Worm (Caenorhabditis elegans) whole organism, L4 larva: ENCODE results near the gene daf-19.

Experiments used
- D1046.2 ChIP-seq: fragments of 200-800 bp; sonication (Bioruptor generic); IDR thresholded peaks from 2 replicates; pipeline ENCODE4 v1.3.6; 2022; ENCODE audit warnings: missing genetic modification characterization, missing compliant biosample characterization
- F10B5.3 ChIP-seq: sonication (generic microtip); optimal IDR thresholded peaks from 2 replicates; lab custom pipeline; 2016; ENCODE audit warnings: mild to moderate bottlenecking, missing genetic modification characterization, missing compliant biosample characterization
- F37D6.2 ChIP-seq: sonication (generic microtip); optimal IDR thresholded peaks from 2 replicates; lab custom pipeline; 2016; ENCODE audit warnings: mild to moderate bottlenecking, missing genetic modification characterization, missing compliant biosample characterization
- F44E2.7 ChIP-seq: fragments of 200-800 bp; sonication (Bioruptor generic); IDR thresholded peaks from 2 replicates; pipeline ENCODE4 v2.1.2; 2022; ENCODE audit warnings: missing genetic modification characterization, missing compliant biosample characterization
- Y105C5A.15 ChIP-seq: fragments of 200-800 bp; sonication (Bioruptor generic); IDR thresholded peaks from 2 replicates; pipeline ENCODE4 v1.3.6; 2022; ENCODE audit warnings: missing genetic modification characterization, missing compliant biosample characterization
- ZK337.2 ChIP-seq: fragments of 200-800 bp; sonication (Bioruptor generic); IDR thresholded peaks from 2 replicates; pipeline ENCODE4 v1.3.6; 2022; ENCODE audit warnings: missing genetic modification reagents, missing genetic modification characterization, missing compliant biosample characterization
- ZK546.5 ChIP-seq, 2 experiments: sonication (generic microtip); optimal IDR thresholded peaks; 2 replicates each; lab custom pipeline; 2017; ENCODE audit warnings: missing biosample characterization in 2 of 2, missing genetic modification characterization in 2 of 2
- aly-2 ChIP-seq: sonication (generic microtip); optimal IDR thresholded peaks from 2 replicates; lab custom pipeline; 2018; ENCODE audit warnings: missing biosample characterization, missing genetic modification characterization
- arid-1 ChIP-seq: fragments of 200-800 bp; sonication (Bioruptor generic); conservative IDR thresholded peaks from 2 replicates; pipeline ENCODE4 v1.3.6; 2022; ENCODE audit warnings: missing genetic modification reagents, missing genetic modification characterization, missing compliant biosample characterization
- ceh-20 ChIP-seq: fragments of 200-800 bp; sonication (Bioruptor generic); IDR thresholded peaks from 2 replicates; pipeline ENCODE4 v1.3.6; 2022; ENCODE audit warnings: missing genetic modification reagents, missing genetic modification characterization, missing compliant biosample characterization
- ceh-62 ChIP-seq: sonication (generic microtip); optimal IDR thresholded peaks from 2 replicates; lab custom pipeline; 2017; ENCODE audit warnings: missing biosample characterization, missing genetic modification characterization
- ceh-82 ChIP-seq: sonication (generic microtip); optimal IDR thresholded peaks from 2 replicates; lab custom pipeline; 2017; ENCODE audit warnings: missing biosample characterization, missing genetic modification characterization
- cey-2 ChIP-seq: sonication (generic microtip); optimal IDR thresholded peaks from 3 replicates; lab custom pipeline; 2017; ENCODE audit warnings: missing genetic modification characterization, mild to moderate bottlenecking, missing compliant biosample characterization, antibody characterized with exemption, borderline replicate concordance; ENCODE audit not compliant: insufficient read depth
- ctbp-1 ChIP-seq: fragments of 200-800 bp; sonication (Bioruptor generic); IDR thresholded peaks from 2 replicates; pipeline ENCODE4 v1.3.6; 2022; ENCODE audit warnings: missing genetic modification reagents, missing genetic modification characterization, missing compliant biosample characterization
- daf-12 ChIP-seq: fragments of 150-350 bp; optimal IDR thresholded peaks from 2 replicates; lab custom pipeline; 2014; ENCODE audit warnings: missing biosample characterization, missing genetic modification reagents, missing genetic modification characterization
- daf-16 ChIP-seq, 3 experiments: sonication (generic microtip); optimal IDR thresholded peaks; 2 replicates each; lab custom pipeline; 2016 to 2017; ENCODE audit warnings: missing genetic modification characterization in 3 of 3, missing genetic modification reagents in 3 of 3, mild to moderate bottlenecking in 2 of 3, missing compliant biosample characterization in 2 of 3, missing biosample characterization in 1 of 3, moderate library complexity in 1 of 3
- daf-19 ChIP-seq: fragments of 200-800 bp; sonication (Bioruptor generic); conservative IDR thresholded peaks from 2 replicates; pipeline ENCODE4 v1.3.6; 2022; ENCODE audit warnings: missing genetic modification characterization, missing compliant biosample characterization
- dmd-6 ChIP-seq: fragments of 200-800 bp; sonication (Bioruptor generic); IDR thresholded peaks from 2 replicates; pipeline ENCODE4 v1.3.6; 2022; ENCODE audit warnings: missing genetic modification reagents, missing genetic modification characterization, missing compliant biosample characterization
- dmd-8 ChIP-seq: fragments of 200-800 bp; sonication (Bioruptor generic); IDR thresholded peaks from 2 replicates; pipeline ENCODE4 v1.3.6; 2022; ENCODE audit warnings: missing genetic modification characterization, missing compliant biosample characterization
- dpl-1 ChIP-seq: fragments of 150-350 bp; optimal IDR thresholded peaks from 2 replicates; lab custom pipeline; 2014; ENCODE audit warnings: missing biosample characterization, missing genetic modification reagents, missing genetic modification characterization
- egl-43 ChIP-seq: fragments of 200-800 bp; sonication (Bioruptor generic); IDR thresholded peaks from 2 replicates; pipeline ENCODE4 v1.3.6; 2022; ENCODE audit warnings: missing genetic modification reagents, missing genetic modification characterization, missing compliant biosample characterization
- fos-1 ChIP-seq: fragments of 150-350 bp; optimal IDR thresholded peaks from 2 replicates; lab custom pipeline; 2014; ENCODE audit warnings: missing biosample characterization, missing genetic modification characterization
- gei-8 ChIP-seq: fragments of 200-800 bp; sonication (Bioruptor generic); optimal IDR thresholded peaks from 2 replicates; lab custom pipeline; 2018; ENCODE audit warnings: mild to moderate bottlenecking, missing genetic modification characterization, missing compliant biosample characterization
- hif-1 ChIP-seq, 2 experiments: sonication (generic microtip); optimal IDR thresholded peaks; 2 replicates each; lab custom pipeline; 2016 to 2017; ENCODE audit warnings: missing compliant biosample characterization in 2 of 2, missing genetic modification characterization in 2 of 2, missing genetic modification reagents in 2 of 2, missing genotype in 2 of 2, mild to moderate bottlenecking in 1 of 2
- hlh-11 ChIP-seq: fragments of 200-800 bp; sonication (Bioruptor generic); optimal IDR thresholded peaks from 2 replicates; lab custom pipeline; 2018; ENCODE audit warnings: mild to moderate bottlenecking, missing genetic modification characterization, missing compliant biosample characterization
- hmg-1.1 ChIP-seq: fragments of 200-800 bp; sonication (Bioruptor generic); IDR thresholded peaks from 2 replicates; pipeline ENCODE4 v1.3.6; 2022; ENCODE audit warnings: missing genetic modification reagents, missing genetic modification characterization, missing compliant biosample characterization
- jun-1 ChIP-seq: fragments of 150-350 bp; optimal IDR thresholded peaks from 2 replicates; lab custom pipeline; 2014; ENCODE audit warnings: missing biosample characterization, missing genetic modification reagents, missing genetic modification characterization
- lim-7 ChIP-seq: fragments of 200-800 bp; sonication (Bioruptor generic); IDR thresholded peaks from 2 replicates; pipeline ENCODE4 v1.3.6; 2022; ENCODE audit warnings: missing genetic modification characterization, missing compliant biosample characterization
- lin-1 ChIP-seq: fragments of 200-800 bp; sonication (Bioruptor generic); IDR thresholded peaks from 2 replicates; pipeline ENCODE4 v1.3.6; 2022; ENCODE audit warnings: missing genetic modification reagents, missing genetic modification characterization, missing compliant biosample characterization
- lin-15B ChIP-seq: fragments of 150-350 bp; sonication (generic microtip); optimal IDR thresholded peaks from 3 replicates; lab custom pipeline; 2014; ENCODE audit warnings: missing biosample characterization, missing genetic modification characterization
- lin-29 ChIP-seq: fragments of 200-800 bp; sonication (Bioruptor generic); IDR thresholded peaks from 2 replicates; pipeline ENCODE4 v1.3.6; 2022; ENCODE audit warnings: missing genetic modification reagents, missing genetic modification characterization, missing compliant biosample characterization
- lin-39 ChIP-seq: fragments of 150-350 bp; optimal IDR thresholded peaks from 2 replicates; lab custom pipeline; 2014; ENCODE audit warnings: missing biosample characterization, missing genetic modification reagents, missing genetic modification characterization
- lir-3 ChIP-seq: sonication (generic microtip); optimal IDR thresholded peaks from 2 replicates; lab custom pipeline; 2016; ENCODE audit warnings: mild to moderate bottlenecking, missing genetic modification characterization, missing compliant biosample characterization
- lsy-2 ChIP-seq, 2 experiments: fragments of 150-350 bp in 1 of 2; sonication (generic microtip) in 1 of 2; optimal IDR thresholded peaks; 2 replicates each; lab custom pipeline; 2014 to 2017; ENCODE audit warnings: missing biosample characterization in 2 of 2, missing genetic modification characterization in 2 of 2
- madf-9 ChIP-seq: fragments of 200-800 bp; sonication (Bioruptor generic); conservative IDR thresholded peaks from 2 replicates; pipeline ENCODE4 v1.3.6; 2022; ENCODE audit warnings: missing genetic modification reagents, missing genetic modification characterization, missing compliant biosample characterization
- mep-1 ChIP-seq: fragments of 150-350 bp; sonication (generic microtip); optimal IDR thresholded peaks from 3 replicates; lab custom pipeline; 2014; ENCODE audit warnings: missing biosample characterization, missing genetic modification characterization
- mxl-3 ChIP-seq: fragments of 200-800 bp; sonication (Bioruptor generic); optimal IDR thresholded peaks from 2 replicates; lab custom pipeline; 2018; ENCODE audit warnings: mild to moderate bottlenecking, missing genetic modification characterization, missing compliant biosample characterization
- nhr-10 ChIP-seq: fragments of 150-350 bp; optimal IDR thresholded peaks from 2 replicates; lab custom pipeline; 2014; ENCODE audit warnings: missing biosample characterization, missing genetic modification characterization
- nhr-11 ChIP-seq: fragments of 150-350 bp; optimal IDR thresholded peaks from 2 replicates; lab custom pipeline; 2014; ENCODE audit warnings: missing biosample characterization, missing genetic modification characterization
- nhr-111 ChIP-seq: fragments of 200-800 bp; sonication (Bioruptor generic); optimal IDR thresholded peaks from 2 replicates; lab custom pipeline; 2018; ENCODE audit warnings: mild to moderate bottlenecking, missing genetic modification characterization, missing compliant biosample characterization
- nhr-42 ChIP-seq: fragments of 200-800 bp; sonication (Bioruptor generic); IDR thresholded peaks from 2 replicates; pipeline ENCODE4 v1.3.6; 2022; ENCODE audit warnings: missing genetic modification characterization, missing compliant biosample characterization
- nhr-77 ChIP-seq: fragments of 150-350 bp; optimal IDR thresholded peaks from 2 replicates; lab custom pipeline; 2014; ENCODE audit warnings: missing biosample characterization, missing genetic modification characterization
- php-3 ChIP-seq: fragments of 200-800 bp; sonication (Bioruptor generic); IDR thresholded peaks from 2 replicates; pipeline ENCODE4 v1.3.6; 2022; ENCODE audit warnings: missing genetic modification reagents, missing genetic modification characterization, missing compliant biosample characterization
- set-16 ChIP-seq: fragments of 200-800 bp; sonication (Bioruptor generic); IDR thresholded peaks from 2 replicates; pipeline ENCODE4 v1.3.6; 2022; ENCODE audit warnings: missing genetic modification reagents, missing genetic modification characterization, missing compliant biosample characterization
- snpc-1.2 ChIP-seq: fragments of 200-800 bp; sonication (Bioruptor generic); IDR thresholded peaks from 2 replicates; pipeline ENCODE4 v1.3.6; 2022; ENCODE audit warnings: missing genetic modification reagents, missing genetic modification characterization, missing compliant biosample characterization
- snpc-4 ChIP-seq: fragments of 150-350 bp; optimal IDR thresholded peaks from 2 replicates; lab custom pipeline; 2014; ENCODE audit warnings: missing biosample characterization, missing genetic modification characterization
- spr-1 ChIP-seq: sonication (generic microtip); optimal IDR thresholded peaks from 2 replicates; lab custom pipeline; 2016; ENCODE audit warnings: mild to moderate bottlenecking, missing genetic modification characterization, missing compliant biosample characterization
- unc-130 ChIP-seq: sonication (generic microtip); optimal IDR thresholded peaks from 2 replicates; lab custom pipeline; 2016; ENCODE audit warnings: missing genetic modification reagents, missing genetic modification characterization, missing compliant biosample characterization
- unc-62 ChIP-seq, 3 experiments: fragments of 150-350 bp in 1 of 3; sonication (generic microtip); optimal IDR thresholded peaks in 2 of 3; peaks in 1 of 3; 1 replicate in 1 of 3; 2 replicates in 2 of 3; lab custom pipeline; 2014 to 2017; ENCODE audit warnings: missing biosample characterization in 3 of 3, missing genetic modification characterization in 3 of 3, missing genetic modification reagents in 3 of 3, missing genotype in 1 of 3
- vab-7 ChIP-seq: fragments of 200-800 bp; sonication (Bioruptor generic); IDR thresholded peaks from 2 replicates; pipeline ENCODE4 v1.3.6; 2022; ENCODE audit warnings: missing genetic modification reagents, missing genetic modification characterization, missing compliant biosample characterization
- zfp-3 ChIP-seq: fragments of 200-800 bp; sonication (Bioruptor generic); conservative IDR thresholded peaks from 2 replicates; pipeline ENCODE4 v1.3.6; 2022; ENCODE audit warnings: missing genetic modification reagents, missing genetic modification characterization, missing compliant biosample characterization

The daf-19 gene

DNA sequence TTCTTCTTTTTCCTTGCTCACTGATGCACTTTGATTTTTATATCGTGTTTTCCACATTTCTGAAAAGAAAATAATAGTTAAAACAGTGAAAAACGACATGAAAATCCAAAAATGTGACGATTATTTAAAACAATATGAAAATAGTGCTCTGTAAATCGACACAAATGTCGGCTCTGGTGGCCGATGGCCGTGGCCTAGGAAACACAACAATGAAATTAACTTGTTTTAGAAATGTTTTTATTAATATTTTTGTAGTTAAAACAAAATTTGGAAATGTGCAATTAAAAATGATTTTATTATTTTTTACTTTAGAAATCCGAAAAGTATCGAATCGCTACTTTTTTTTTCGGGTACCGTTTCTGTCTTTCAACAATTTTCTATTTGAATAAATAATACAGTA lies 31.6 kb upstream of the daf-19 start, which contains the start of gene arv-1 (continued):
- TF ChIP-seq dpl-1 (GFP tag; lab: Kevin White, UChicago) (peak; percentile 59), ceh-62 (tag; lab: Kevin White, UChicago) (no peak), aly-2 (tag; lab: Kevin White, UChicago) (no peak), daf-12 (tag; lab: Kevin White, UChicago) (no peak), Y105C5A.15 (GFP tag; lab: Robert Waterston, UW) (no peak), mep-1 (tag; lab: Kevin White, UChicago) (peak; percentile 38), nhr-111 (GFP tag; lab: Kevin White, UChicago) (no peak), dmd-6 (GFP tag; lab: Robert Waterston, UW) (peak; percentile 30; the same call in 1 of the 2 replicates), F44E2.7 (GFP tag; lab: Robert Waterston, UW) (no peak), mxl-3 (GFP tag; lab: Kevin White, UChicago) (no peak), ZK546.5 (tag; optimal IDR thresholded peaks at IDR 0.05; lab: Kevin White, UChicago) (no peak), arid-1 (GFP tag; lab: Robert Waterston, UW) (no peak), lin-29 (GFP tag; lab: Robert Waterston, UW) (no peak), gei-8 (GFP tag; lab: Kevin White, UChicago) (no peak), daf-16 (GFP tag; optimal IDR thresholded peaks at IDR 0.05; lab: Kevin White, UChicago) (no peak), daf-16 (tag; optimal IDR thresholded peaks at IDR 0.05; lab: Kevin White, UChicago) (peak; percentile 31), cey-2 (tag; lab: Kevin White, UChicago) (no peak), lsy-2 (tag; optimal IDR thresholded peaks at IDR 0.05; lab: Kevin White, UChicago) (peak in 1 of 2 experiments; percentile 91), nhr-10 (tag; lab: Kevin White, UChicago) (no peak), nhr-11 (tag; lab: Kevin White, UChicago) (peak; percentile 52), F10B5.3 (no peak), F37D6.2 (tag; lab: Kevin White, UChicago) (no peak), lin-15B (no peak), ZK337.2 (GFP tag; lab: Robert Waterston, UW) (no peak), egl-43 (GFP tag; lab: Robert Waterston, UW) (no peak), spr-1 (no peak), nhr-77 (tag; lab: Kevin White, UChicago) (peak; percentile 16), ctbp-1 (GFP tag; lab: Robert Waterston, UW) (no peak), hlh-11 (tag; lab: Kevin White, UChicago) (no peak), fos-1 (tag; lab: Kevin White, UChicago) (no peak), vab-7 (GFP tag; lab: Robert Waterston, UW) (no peak), lin-1 (GFP tag; lab: Robert Waterston, UW) (no peak), ceh-82 (no peak), lin-39 (tag; lab: Kevin White, UChicago) (no peak), snpc-4 (tag; lab: Kevin White, UChicago) (no peak), zfp-3 (GFP tag; lab: Robert Waterston, UW) (no peak), hif-1 (tag; optimal IDR thresholded peaks at IDR 0.05; lab: Kevin White, UChicago) (peak in 1 of 2 experiments; percentile 68), snpc-1.2 (GFP tag; lab: Robert Waterston, UW) (no peak), lim-7 (GFP tag; lab: Robert Waterston, UW) (no peak), lir-3 (tag; lab: Kevin White, UChicago) (no peak), nhr-42 (no peak), hmg-1.1 (GFP tag; lab: Robert Waterston, UW) (no peak), dmd-8 (GFP tag; lab: Robert Waterston, UW) (no peak), jun-1 (tag; lab: Kevin White, UChicago) (no peak), ceh-20 (no peak), php-3 (GFP tag; lab: Robert Waterston, UW) (no peak), set-16 (GFP tag; lab: Robert Waterston, UW) (no peak), madf-9 (GFP tag; lab: Robert Waterston, UW) (no peak), unc-62 (GFP tag; optimal IDR thresholded peaks at IDR 0.05 in 1 of 2; lab: Kevin White, UChicago) (no peak), unc-62 (tag; optimal IDR thresholded peaks at IDR 0.05; lab: Kevin White, UChicago) (no peak), daf-19 (0 out of 2 replicates have a peak, but pooled peaks have one; percentile 29), D1046.2 (GFP tag; lab: Robert Waterston, UW) (no peak), unc-130 (GFP tag; lab: Kevin White, UChicago) (peak; percentile 56)
